Fruit fly (Drosophila melanogaster) whole organism, prepupa: ENCODE measurements around the gene Prosalpha2.

ENCODE experiments used
- Blimp-1 ChIP-seq: fragments of 200-800 bp; sonication (Bioruptor generic); optimal IDR thresholded peaks from 3 replicates; lab custom pipeline; 2017; ENCODE audit warnings: missing biosample characterization, missing genetic modification characterization, mild to moderate bottlenecking, moderate library complexity, missing genetic modification reagents
- CG10631 ChIP-seq: fragments of 200-800 bp; sonication (Bioruptor generic); optimal IDR thresholded peaks from 2 replicates; lab custom pipeline; 2016; ENCODE audit warnings: missing biosample characterization, missing genetic modification characterization
- CG10669 ChIP-seq: fragments of 200-800 bp; sonication (Bioruptor generic); optimal IDR thresholded peaks from 3 replicates; lab custom pipeline; 2018; ENCODE audit warnings: missing biosample characterization, mild to moderate bottlenecking, missing genetic modification characterization, moderate library complexity
- CG11294 ChIP-seq: fragments of 200-800 bp; sonication (Bioruptor generic); IDR thresholded peaks from 2 replicates; pipeline ENCODE4 v1.3.6; 2022; ENCODE audit warnings: missing biosample characterization, missing genetic modification characterization
- CG11762 ChIP-seq: fragments of 200-800 bp; sonication (Bioruptor generic); optimal IDR thresholded peaks from 3 replicates; lab custom pipeline; 2016; ENCODE audit warnings: missing biosample characterization, missing genetic modification characterization; ENCODE audit not compliant: insufficient read depth
- CG11902 ChIP-seq: fragments of 200-800 bp; sonication (Bioruptor generic); optimal IDR thresholded peaks from 3 replicates; lab custom pipeline; 2016; ENCODE audit warnings: missing biosample characterization, missing genetic modification characterization
- CG15336 ChIP-seq: fragments of 200-800 bp; sonication (Bioruptor generic); IDR thresholded peaks from 2 replicates; pipeline ENCODE4 v1.3.6; 2022; ENCODE audit warnings: missing biosample characterization, missing genetic modification characterization
- CG1621 ChIP-seq: fragments of 200-800 bp; sonication (Bioruptor generic); optimal IDR thresholded peaks from 3 replicates; lab custom pipeline; 2018; ENCODE audit warnings: missing biosample characterization, mild to moderate bottlenecking, missing genetic modification characterization
- CG16779 ChIP-seq: fragments of 200-800 bp; sonication (Bioruptor generic); optimal IDR thresholded peaks from 3 replicates; lab custom pipeline; 2017; ENCODE audit warnings: missing biosample characterization, mild to moderate bottlenecking, missing genetic modification characterization
- CG34406 ChIP-seq: fragments of 200-800 bp; sonication (Bioruptor generic); optimal IDR thresholded peaks from 3 replicates; lab custom pipeline; 2016; ENCODE audit warnings: missing biosample characterization, missing genetic modification characterization
- CG3919 ChIP-seq: fragments of 200-800 bp; sonication (Bioruptor generic); optimal IDR thresholded peaks from 3 replicates; lab custom pipeline; 2016; ENCODE audit warnings: missing biosample characterization, missing genetic modification characterization
- CG4318 ChIP-seq: fragments of 200-800 bp; sonication (Bioruptor generic); optimal IDR thresholded peaks from 3 replicates; lab custom pipeline; 2017; ENCODE audit warnings: missing biosample characterization, mild to moderate bottlenecking, missing genetic modification characterization
- CG6163 ChIP-seq: fragments of 200-800 bp; sonication (Bioruptor generic); IDR thresholded peaks from 3 replicates; pipeline ENCODE4 v1.3.6; 2022; ENCODE audit warnings: missing biosample characterization, missing genetic modification characterization
- CG7368 ChIP-seq: fragments of 200-800 bp; sonication (Bioruptor generic); optimal IDR thresholded peaks from 3 replicates; lab custom pipeline; 2016; ENCODE audit warnings: missing biosample characterization, missing genetic modification characterization
- CG8319 ChIP-seq: fragments of 200-800 bp; sonication (Bioruptor generic); optimal IDR thresholded peaks from 3 replicates; lab custom pipeline; 2016; ENCODE audit warnings: missing biosample characterization, missing genetic modification characterization
- CG8632 ChIP-seq: fragments of 200-800 bp; sonication (Bioruptor generic); optimal IDR thresholded peaks from 3 replicates; lab custom pipeline; 2016; ENCODE audit warnings: missing biosample characterization, missing genetic modification characterization
- CG9139 ChIP-seq: fragments of 200-800 bp; sonication (Bioruptor generic); optimal IDR thresholded peaks from 3 replicates; lab custom pipeline; 2017; ENCODE audit warnings: missing biosample characterization, mild to moderate bottlenecking, missing genetic modification characterization
- Eip78C ChIP-seq: fragments of 200-800 bp; sonication (Bioruptor generic); peaks from one replicate; lab custom pipeline; 2016; ENCODE audit warnings: missing biosample characterization, missing genetic modification characterization
- Eip93F ChIP-seq: fragments of 200-800 bp; sonication (Bioruptor generic); optimal IDR thresholded peaks from 2 replicates; lab custom pipeline; 2016; ENCODE audit warnings: missing biosample characterization, mild to moderate bottlenecking, missing genetic modification characterization
- Ets21C ChIP-seq: fragments of 200-800 bp; sonication (Bioruptor generic); optimal IDR thresholded peaks from 3 replicates; lab custom pipeline; 2016; ENCODE audit warnings: missing biosample characterization, missing genetic modification characterization
- Hr38 ChIP-seq: sonication (Bioruptor generic); optimal IDR thresholded peaks from 2 replicates; lab custom pipeline; 2016; ENCODE audit warnings: missing biosample characterization, missing genetic modification characterization
- Hr39 ChIP-seq: fragments of 200-800 bp; sonication (Bioruptor generic); optimal IDR thresholded peaks from 2 replicates; lab custom pipeline; 2016; ENCODE audit warnings: missing biosample characterization, missing genetic modification characterization
- Hr4 ChIP-seq: fragments of 200-800 bp; sonication (Bioruptor generic); optimal IDR thresholded peaks from 3 replicates; lab custom pipeline; 2016; ENCODE audit warnings: missing biosample characterization, missing genetic modification characterization
- Lpt ChIP-seq: fragments of 200-800 bp; sonication (Bioruptor generic); optimal IDR thresholded peaks from 3 replicates; lab custom pipeline; 2016; ENCODE audit warnings: missing biosample characterization, missing genetic modification characterization
- Met ChIP-seq: fragments of 200-800 bp; sonication (Bioruptor generic); optimal IDR thresholded peaks from 3 replicates; lab custom pipeline; 2016; ENCODE audit warnings: missing biosample characterization, missing genetic modification characterization
- OdsH ChIP-seq: fragments of 200-800 bp; sonication (Bioruptor generic); optimal IDR thresholded peaks from 3 replicates; lab custom pipeline; 2016; ENCODE audit warnings: missing biosample characterization, missing genetic modification characterization
- Sox102F ChIP-seq: fragments of 200-800 bp; sonication (Bioruptor generic); optimal IDR thresholded peaks from 2 replicates; lab custom pipeline; 2016; ENCODE audit warnings: missing biosample characterization, mild to moderate bottlenecking, missing genetic modification characterization
- Sox14 ChIP-seq: fragments of 200-800 bp; sonication (Bioruptor generic); optimal IDR thresholded peaks from 3 replicates; lab custom pipeline; 2016; ENCODE audit warnings: missing biosample characterization, missing genetic modification characterization
- achi ChIP-seq: fragments of 200-800 bp; sonication (Bioruptor generic); optimal IDR thresholded peaks from 3 replicates; lab custom pipeline; 2016; ENCODE audit warnings: missing biosample characterization, missing genetic modification characterization
- acj6 ChIP-seq: fragments of 200-800 bp; sonication (Bioruptor generic); optimal IDR thresholded peaks from 3 replicates; lab custom pipeline; 2016; ENCODE audit warnings: missing biosample characterization, missing genetic modification characterization
- cyc ChIP-seq: fragments of 200-800 bp; sonication (Bioruptor generic); optimal IDR thresholded peaks from 3 replicates; lab custom pipeline; 2016; ENCODE audit warnings: missing biosample characterization, missing genetic modification characterization
- dsx ChIP-seq: fragments of 200-800 bp; optimal IDR thresholded peaks from 3 replicates; lab custom pipeline; 2019; ENCODE audit warnings: missing biosample characterization, mild to moderate bottlenecking, missing genetic modification characterization, moderate library complexity; ENCODE audit not compliant: poor library complexity, severe bottlenecking
- eg ChIP-seq: fragments of 200-800 bp; sonication (Bioruptor generic); IDR thresholded peaks from 3 replicates; pipeline ENCODE4 v1.3.6; 2022; ENCODE audit warnings: missing biosample characterization, missing genetic modification characterization
- fkh ChIP-seq: fragments of 200-800 bp; sonication (Bioruptor generic); optimal IDR thresholded peaks from 3 replicates; lab custom pipeline; 2017; ENCODE audit warnings: missing biosample characterization, mild to moderate bottlenecking, missing genetic modification characterization, moderate library complexity
- lz ChIP-seq: fragments of 200-800 bp; sonication (Bioruptor generic); optimal IDR thresholded peaks from 3 replicates; lab custom pipeline; 2016; ENCODE audit warnings: missing biosample characterization, missing genetic modification characterization
- net ChIP-seq: fragments of 200-800 bp; sonication (Bioruptor generic); optimal IDR thresholded peaks from 3 replicates; lab custom pipeline; 2016; ENCODE audit warnings: missing biosample characterization, missing genetic modification characterization
- pdm3 ChIP-seq: fragments of 200-800 bp; sonication (Bioruptor generic); optimal IDR thresholded peaks from 3 replicates; lab custom pipeline; 2016; ENCODE audit warnings: missing biosample characterization, missing genetic modification characterization
- salr ChIP-seq, 2 experiments: fragments of 200-800 bp; sonication (Bioruptor generic); optimal IDR thresholded peaks; 3 replicates each; lab custom pipeline; 2016 to 2018; ENCODE audit warnings: missing biosample characterization in 2 of 2, missing genetic modification characterization in 2 of 2, mild to moderate bottlenecking in 1 of 2
- ss ChIP-seq, 2 experiments: fragments of 200-800 bp; sonication (Bioruptor generic); optimal IDR thresholded peaks; 2 replicates in 1 of 2; 3 replicates in 1 of 2; lab custom pipeline; 2017 to 2018; ENCODE audit warnings: mild to moderate bottlenecking in 2 of 2, missing biosample characterization in 2 of 2, missing genetic modification characterization in 2 of 2, moderate library complexity in 1 of 2
- vri ChIP-seq: fragments of 200-800 bp; sonication (Bioruptor generic); optimal IDR thresholded peaks from 3 replicates; lab custom pipeline; 2016; ENCODE audit warnings: missing biosample characterization, mild to moderate bottlenecking, missing genetic modification characterization

The Prosalpha2 gene

DNA sequence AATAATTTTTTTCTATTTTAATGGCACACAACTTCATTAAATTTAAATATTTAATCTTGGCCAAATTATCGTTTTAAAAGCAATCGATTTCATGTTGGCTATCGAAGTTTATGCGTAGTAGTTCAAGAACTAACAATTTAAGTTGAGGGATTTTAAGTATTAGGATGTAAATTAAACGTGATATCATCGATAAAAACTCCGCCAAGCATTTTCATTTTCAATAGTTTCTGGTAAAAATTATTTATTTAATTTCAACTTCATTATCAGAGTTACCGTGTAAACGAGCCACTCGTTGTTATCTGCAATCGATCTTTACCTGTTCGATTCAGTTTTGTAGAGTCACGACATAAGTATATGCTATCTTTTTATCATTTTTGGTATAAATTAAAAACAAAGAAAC is 28.2 kb upstream of the Prosalpha2 start (continued):
- TF ChIP-seq lz (GFP tag; lab: Kevin White, UChicago): peak; percentile 97
- peak; percentile 75 for TF ChIP-seq CG11294 (GFP tag; lab: Robert Waterston, UW)
- peak; percentile 81 for TF ChIP-seq Lpt (GFP tag; lab: Kevin White, UChicago)
- TF ChIP-seq vri (GFP tag; lab: Kevin White, UChicago): peak; percentile 95
- peak; percentile 73 for TF ChIP-seq fkh (GFP tag; lab: Kevin White, UChicago)
- TF ChIP-seq OdsH: peak; percentile 95
- peak; percentile 100 for TF ChIP-seq CG3919 (GFP tag; lab: Kevin White, UChicago)
- peak; percentile 99 for TF ChIP-seq CG11762 (GFP tag; lab: Kevin White, UChicago)
- peak; percentile 92 for TF ChIP-seq Ets21C (GFP tag; lab: Kevin White, UChicago)
- TF ChIP-seq CG6163 (GFP tag; lab: Robert Waterston, UW): peak; percentile 100
- peak; percentile 98 for TF ChIP-seq dsx (GFP tag; lab: Kevin White, UChicago)
- TF ChIP-seq Blimp-1: peak; percentile 93
- peak; percentile 88 for TF ChIP-seq CG4318 (GFP tag; lab: Kevin White, UChicago)

DNA sequence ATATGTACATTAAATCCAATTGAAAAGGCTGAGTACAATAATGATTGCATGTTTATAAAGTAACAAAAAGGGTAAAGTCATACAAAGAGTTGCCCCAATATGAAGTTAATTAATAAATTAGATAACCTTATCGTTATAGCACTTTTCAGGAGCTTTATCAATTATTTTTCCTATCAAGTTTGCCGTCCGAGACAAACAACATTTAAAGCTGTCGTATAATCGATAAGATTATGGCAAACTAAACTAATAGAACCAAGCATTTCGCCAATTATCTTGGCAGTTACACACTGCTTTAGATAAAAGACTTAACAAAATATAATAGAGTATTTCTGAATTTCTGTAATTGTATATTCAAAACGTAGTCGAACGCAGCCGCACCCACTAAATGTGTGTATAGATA is 26.0 kb upstream of the Prosalpha2 start:
- TF ChIP-seq Hr38 (GFP tag; lab: Kevin White, UChicago) (no peak), net (GFP tag; lab: Kevin White, UChicago) (no peak), CG6163 (GFP tag; lab: Robert Waterston, UW) (no peak), Hr39 (GFP tag; lab: Kevin White, UChicago) (no peak), CG8632 (GFP tag; lab: Kevin White, UChicago) (no peak), CG9139 (GFP tag; lab: Kevin White, UChicago) (no peak), vri (GFP tag; lab: Kevin White, UChicago) (peak; percentile 18), Eip78C (GFP tag; lab: Kevin White, UChicago) (no peak), Eip93F (GFP tag; lab: Kevin White, UChicago) (peak; percentile 26), CG4318 (GFP tag; lab: Kevin White, UChicago) (no peak), Ets21C (GFP tag; lab: Kevin White, UChicago) (no peak), Sox102F (GFP tag; lab: Kevin White, UChicago) (no peak), CG10669 (no peak), CG10631 (GFP tag; lab: Kevin White, UChicago) (no peak)
- TF ChIP-seq, all 60 proteins: peak for 2

dm6 chr3R:12405928-12406234 is 25.2 kb upstream of the Prosalpha2 start, which contains the start of gene Cyp9f2:
Gene Cyp9f2 (minus strand): TSS chr3R:12406028.
- TF ChIP-seq Hr4 (GFP tag; lab: Kevin White, UChicago) (no peak), pdm3 (no peak), cyc (no peak), CG10669 (no peak), lz (GFP tag; lab: Kevin White, UChicago) (no peak), CG10631 (GFP tag; lab: Kevin White, UChicago) (no peak), CG15336 (no peak), Met (GFP tag; lab: Kevin White, UChicago) (no peak), CG16779 (no peak), acj6 (no peak)

- TF ChIP-seq Sox14 (GFP tag; lab: Kevin White, UChicago) (peak; percentile 19), achi (peak; percentile 32), Hr39 (GFP tag; lab: Kevin White, UChicago) (peak; percentile 28), eg (GFP tag; lab: Robert Waterston, UW) (peak; percentile 70), fkh (GFP tag; lab: Kevin White, UChicago) (peak; percentile 25), CG1621 (tag; lab: Kevin White, UChicago) (peak; percentile 61), salr (GFP tag; optimal IDR thresholded peaks at IDR 0.05; lab: Kevin White, UChicago) (peak; percentile 41 to 50), CG8319 (no peak), CG11902 (GFP tag; lab: Kevin White, UChicago) (no peak), CG3919 (GFP tag; lab: Kevin White, UChicago) (peak; percentile 43), CG16779 (peak; percentile 87), cyc (peak; percentile 8), dsx (GFP tag; lab: Kevin White, UChicago) (peak; percentile 2), lz (GFP tag; lab: Kevin White, UChicago) (peak; percentile 58), ss (GFP tag; optimal IDR thresholded peaks at IDR 0.05; lab: Kevin White, UChicago) (peak; percentile 84 to 89), Eip78C (GFP tag; lab: Kevin White, UChicago) (peak; percentile 87), Blimp-1 (no peak), Hr4 (GFP tag; lab: Kevin White, UChicago) (peak; percentile 1), net (GFP tag; lab: Kevin White, UChicago) (peak; percentile 76), CG9139 (GFP tag; lab: Kevin White, UChicago) (peak; percentile 87), CG34406 (peak; percentile 36), pdm3 (no peak), CG7368 (GFP tag; lab: Kevin White, UChicago) (no peak), Ets21C (GFP tag; lab: Kevin White, UChicago) (no peak), Eip93F (GFP tag; lab: Kevin White, UChicago) (peak; percentile 21), CG8632 (GFP tag; lab: Kevin White, UChicago) (peak; percentile 20)
These were observed 24.6 kb upstream of the Prosalpha2 start, which contains the start of gene CG5167 for dm6 chr3R:12406235-12407196. Gene CG5167 (plus strand): TSS chr3R:12406532.
